Worm (Caenorhabditis elegans) whole organism, young adult: ENCODE measurements around the gene F58B3.6.

Source experiments
- C06A6.2 ChIP-seq: fragments of 200-800 bp; sonication (Bioruptor generic); conservative IDR thresholded peaks from 2 replicates; pipeline ENCODE4 v1.3.6; 2022; ENCODE audit warnings: missing genetic modification characterization, missing compliant biosample characterization
- F22D6.2 ChIP-seq: sonication (generic microtip); optimal IDR thresholded peaks from 2 replicates; lab custom pipeline; 2016; ENCODE audit warnings: mild to moderate bottlenecking, missing genetic modification characterization, missing compliant biosample characterization
- F39B2.1 ChIP-seq: fragments of 200-800 bp; sonication (Bioruptor generic); IDR thresholded peaks from 2 replicates; pipeline ENCODE4 v1.3.6; 2022; ENCODE audit warnings: missing genetic modification reagents, missing genetic modification characterization, missing compliant biosample characterization
- F49E8.2 ChIP-seq: sonication (generic microtip); optimal IDR thresholded peaks from 3 replicates; lab custom pipeline; 2017; ENCODE audit warnings: missing genetic modification characterization, mild to moderate bottlenecking, missing compliant biosample characterization, antibody characterized with exemption, moderate library complexity; ENCODE audit not compliant: insufficient read depth
- F57A8.1 ChIP-seq: fragments of 200-800 bp; sonication (Bioruptor generic); optimal IDR thresholded peaks from 2 replicates; lab custom pipeline; 2018; ENCODE audit warnings: mild to moderate bottlenecking, missing genetic modification characterization, moderate library complexity, missing compliant biosample characterization
- T07F8.4 ChIP-seq: sonication (generic microtip); optimal IDR thresholded peaks from 2 replicates; lab custom pipeline; 2016; ENCODE audit warnings: mild to moderate bottlenecking, missing genetic modification characterization, moderate library complexity, missing compliant biosample characterization
- T26A5.8 ChIP-seq: sonication (generic microtip); optimal IDR thresholded peaks from 2 replicates; lab custom pipeline; 2016; ENCODE audit warnings: missing genetic modification characterization, missing compliant biosample characterization
- Y53F4B.3 ChIP-seq: fragments of 200-800 bp; sonication (Bioruptor generic); IDR thresholded peaks from 2 replicates; pipeline ENCODE4 v1.3.6; 2022; ENCODE audit warnings: missing genetic modification reagents, missing genetic modification characterization, missing compliant biosample characterization
- Y53G8AR.9 ChIP-seq: fragments of 200-800 bp; sonication (Bioruptor generic); conservative IDR thresholded peaks from 2 replicates; pipeline ENCODE4 v1.3.6; 2022; ENCODE audit warnings: missing genetic modification reagents, missing genetic modification characterization, missing compliant biosample characterization
- Y79H2A.3 ChIP-seq: fragments of 200-800 bp; sonication (Bioruptor generic); conservative IDR thresholded peaks from 2 replicates; pipeline ENCODE4 v1.3.6; 2022; ENCODE audit warnings: missing genetic modification reagents, missing genetic modification characterization, missing compliant biosample characterization
- Y95B8A.8 ChIP-seq: fragments of 200-800 bp; sonication (Bioruptor generic); IDR thresholded peaks from 2 replicates; pipeline ENCODE4 v1.3.6; 2022; ENCODE audit warnings: missing genetic modification reagents, missing genetic modification characterization, missing compliant biosample characterization
- aptf-2 ChIP-seq: fragments of 200-800 bp; sonication (Bioruptor generic); conservative IDR thresholded peaks from 2 replicates; pipeline ENCODE4 v1.3.6; 2022; ENCODE audit warnings: missing genetic modification reagents, missing genetic modification characterization, missing compliant biosample characterization
- attf-5 ChIP-seq: fragments of 200-800 bp; sonication (Bioruptor generic); optimal IDR thresholded peaks from 2 replicates; lab custom pipeline; 2018; ENCODE audit warnings: mild to moderate bottlenecking, missing genetic modification characterization, missing compliant biosample characterization
- cebp-2 ChIP-seq: fragments of 200-800 bp; sonication (Bioruptor generic); IDR thresholded peaks from 2 replicates; pipeline ENCODE4 v1.3.6; 2022; ENCODE audit warnings: missing genetic modification characterization, missing compliant biosample characterization
- ceh-58 ChIP-seq: fragments of 200-800 bp; sonication (Bioruptor generic); IDR thresholded peaks from 2 replicates; pipeline ENCODE4 v1.3.6; 2022; ENCODE audit warnings: missing genetic modification characterization, missing compliant biosample characterization
- ceh-91 ChIP-seq: fragments of 200-800 bp; sonication (Bioruptor generic); IDR thresholded peaks from 2 replicates; pipeline ENCODE4 v1.3.6; 2022; ENCODE audit warnings: missing genetic modification reagents, missing genetic modification characterization, missing compliant biosample characterization
- die-1 ChIP-seq: sonication (generic microtip); optimal IDR thresholded peaks from 2 replicates; lab custom pipeline; 2016; ENCODE audit warnings: missing genotype, mild to moderate bottlenecking, missing genetic modification characterization, missing compliant biosample characterization
- egl-18 ChIP-seq: fragments of 200-800 bp; sonication (Bioruptor generic); IDR thresholded peaks from 2 replicates; pipeline ENCODE4 v1.3.6; 2022; ENCODE audit warnings: missing genetic modification reagents, missing genetic modification characterization, missing compliant biosample characterization
- ets-4 ChIP-seq: fragments of 200-800 bp; sonication (Bioruptor generic); optimal IDR thresholded peaks from 2 replicates; lab custom pipeline; 2018; ENCODE audit warnings: mild to moderate bottlenecking, missing genetic modification characterization, missing compliant biosample characterization
- fkh-3 ChIP-seq: sonication (generic microtip); optimal IDR thresholded peaks from 2 replicates; lab custom pipeline; 2016; ENCODE audit warnings: mild to moderate bottlenecking, missing genetic modification characterization, missing compliant biosample characterization
- hrde-1 ChIP-seq: sonication (generic microtip); optimal IDR thresholded peaks from 2 replicates; lab custom pipeline; 2016; ENCODE audit warnings: missing genetic modification characterization, mild to moderate bottlenecking, missing compliant biosample characterization, moderate library complexity, missing genotype, missing genetic modification reagents, borderline replicate concordance
- hsf-1 ChIP-seq: fragments of 200-800 bp; sonication (Bioruptor generic); IDR thresholded peaks from 2 replicates; pipeline ENCODE4 v1.3.6; 2022; ENCODE audit warnings: missing genetic modification reagents, missing genetic modification characterization, missing compliant biosample characterization
- lin-54 ChIP-seq: fragments of 200-800 bp; sonication (Bioruptor generic); optimal IDR thresholded peaks from 2 replicates; lab custom pipeline; 2018; ENCODE audit warnings: mild to moderate bottlenecking, missing genetic modification characterization, missing compliant biosample characterization
- madf-8 ChIP-seq: fragments of 200-800 bp; sonication (Bioruptor generic); conservative IDR thresholded peaks from 2 replicates; pipeline ENCODE4 v1.3.6; 2022; ENCODE audit warnings: missing genetic modification reagents, missing genetic modification characterization, missing compliant biosample characterization
- nfyb-1 ChIP-seq: fragments of 200-800 bp; sonication (Bioruptor generic); IDR thresholded peaks from 2 replicates; pipeline ENCODE4 v1.3.6; 2022; ENCODE audit warnings: missing genetic modification reagents, missing genetic modification characterization, missing compliant biosample characterization
- nhr-120 ChIP-seq: fragments of 200-800 bp; sonication (Bioruptor generic); IDR thresholded peaks from 2 replicates; pipeline ENCODE4 v1.3.6; 2022; ENCODE audit warnings: missing genetic modification characterization, missing compliant biosample characterization
- nhr-179 ChIP-seq: sonication (generic microtip); optimal IDR thresholded peaks from 2 replicates; lab custom pipeline; 2016; ENCODE audit warnings: mild to moderate bottlenecking, missing genetic modification characterization, missing compliant biosample characterization
- nhr-27 ChIP-seq: fragments of 200-800 bp; sonication (Bioruptor generic); optimal IDR thresholded peaks from 2 replicates; lab custom pipeline; 2018; ENCODE audit warnings: mild to moderate bottlenecking, missing genetic modification characterization, moderate library complexity, missing compliant biosample characterization
- nhr-90 ChIP-seq: sonication (generic microtip); optimal IDR thresholded peaks from 2 replicates; lab custom pipeline; 2016; ENCODE audit warnings: missing genotype, mild to moderate bottlenecking, missing genetic modification characterization, missing compliant biosample characterization
- rcor-1 ChIP-seq: fragments of 200-800 bp; sonication (Bioruptor generic); IDR thresholded peaks from 2 replicates; pipeline ENCODE4 v1.3.6; 2022; ENCODE audit warnings: missing genetic modification reagents, missing genetic modification characterization, missing compliant biosample characterization
- rec-8 ChIP-seq, 2 experiments: sonication (generic microtip); optimal IDR thresholded peaks; 2 replicates each; lab custom pipeline; 2016; ENCODE audit warnings: mild to moderate bottlenecking in 2 of 2, missing genetic modification characterization in 2 of 2, missing genetic modification reagents in 2 of 2, missing genotype in 2 of 2, missing biosample characterization in 1 of 2, missing compliant biosample characterization in 1 of 2, moderate library complexity in 1 of 2
- sdz-38 ChIP-seq: sonication (generic microtip); optimal IDR thresholded peaks from 2 replicates; lab custom pipeline; 2016; ENCODE audit warnings: missing genotype, missing genetic modification characterization, missing compliant biosample characterization
- tlf-1 ChIP-seq: fragments of 200-800 bp; sonication (Bioruptor generic); optimal IDR thresholded peaks from 2 replicates; lab custom pipeline; 2018; ENCODE audit warnings: mild to moderate bottlenecking, missing genetic modification characterization, missing compliant biosample characterization
- zim-3 ChIP-seq: sonication (generic microtip); optimal IDR thresholded peaks from 2 replicates; lab custom pipeline; 2017; ENCODE audit warnings: mild to moderate bottlenecking, missing genetic modification characterization, moderate library complexity, missing compliant biosample characterization
- ztf-25 ChIP-seq: fragments of 200-800 bp; sonication (Bioruptor generic); IDR thresholded peaks from 2 replicates; pipeline ENCODE4 v1.3.6; 2022; ENCODE audit warnings: missing genetic modification reagents, missing genetic modification characterization, missing compliant biosample characterization

F58B3.6 gene

ce11 chrIV:11668001-11668400 lies 31.6 kb downstream of the F58B3.6 start, which contains the start of gene atg-4.2:
Gene atg-4.2 (plus strand): TSS chrIV:11668024.
- no peak for TF ChIP-seq hsf-1 (GFP tag; lab: Robert Waterston, UW)
- no peak for TF ChIP-seq rec-8 (tag; optimal IDR thresholded peaks at IDR 0.05; lab: Kevin White, UChicago)
- no peak for TF ChIP-seq Y95B8A.8 (GFP tag; lab: Robert Waterston, UW)
- TF ChIP-seq C06A6.2 = no peak
- TF ChIP-seq F49E8.2 (tag; lab: Kevin White, UChicago) = no peak
- TF ChIP-seq ceh-91 (GFP tag; lab: Robert Waterston, UW) = no peak
- TF ChIP-seq sdz-38 = no peak
- TF ChIP-seq nhr-120 (GFP tag; lab: Robert Waterston, UW) = no peak
- TF ChIP-seq T26A5.8 (tag; lab: Kevin White, UChicago) = no peak
- TF ChIP-seq nfyb-1 (GFP tag; lab: Robert Waterston, UW) = no peak
- no peak for TF ChIP-seq tlf-1
- no peak for TF ChIP-seq Y53F4B.3 (GFP tag; lab: Robert Waterston, UW)
- no peak for TF ChIP-seq ztf-25 (GFP tag; lab: Robert Waterston, UW)
- no peak for TF ChIP-seq nhr-179 (tag; lab: Kevin White, UChicago)
- TF ChIP-seq, all 124 proteins: peak for 0

- TF ChIP-seq Y79H2A.3 (GFP tag; lab: Robert Waterston, UW) (no peak), ets-4 (no peak), nhr-90 (tag; lab: Kevin White, UChicago) (no peak), F22D6.2 (tag; lab: Kevin White, UChicago) (no peak), lin-54 (no peak), aptf-2 (GFP tag; lab: Robert Waterston, UW) (no peak), cebp-2 (GFP tag; lab: Robert Waterston, UW) (no peak), die-1 (tag; lab: Kevin White, UChicago) (no peak), nhr-27 (tag; lab: Kevin White, UChicago) (no peak), attf-5 (no peak), F57A8.1 (no peak), Y53G8AR.9 (GFP tag; lab: Robert Waterston, UW) (no peak), F39B2.1 (no peak)
- TF ChIP-seq, all 124 proteins: peak for 0
Measured at ce11 chrIV:11673543-11673942, 37.1 kb downstream of the F58B3.6 start, which contains the start of gene inx-8. Gene inx-8 (plus strand): TSS chrIV:11673843.

ce11 chrIV:11676054-11676453 lies 39.6 kb downstream of the F58B3.6 start, which contains the start of gene inx-9:
Gene inx-9 (plus strand): TSS chrIV:11676354.
- no peak for TF ChIP-seq fkh-3 (tag; lab: Kevin White, UChicago)
- no peak for TF ChIP-seq Y53G8AR.9 (GFP tag; lab: Robert Waterston, UW)
- no peak for TF ChIP-seq ceh-58 (GFP tag; lab: Robert Waterston, UW)
- no peak for TF ChIP-seq hrde-1 (tag; lab: Kevin White, UChicago)
- no peak for TF ChIP-seq madf-8 (GFP tag; lab: Robert Waterston, UW)
- TF ChIP-seq cebp-2 (GFP tag; lab: Robert Waterston, UW) = no peak
- TF ChIP-seq zim-3 (tag; lab: Kevin White, UChicago) = no peak

ce11 chrIV:11681905-11682304 lies 45.5 kb downstream of the F58B3.6 start, which contains the start of gene ZK792.4:
Gene ZK792.4 (minus strand): TSS chrIV:11682005.
- TF ChIP-seq nhr-120 (GFP tag; lab: Robert Waterston, UW) = no peak
- no peak for TF ChIP-seq T07F8.4 (tag; lab: Kevin White, UChicago)
- no peak for TF ChIP-seq F39B2.1
- TF ChIP-seq rcor-1 = no peak
- TF ChIP-seq egl-18 = no peak
- TF ChIP-seq Y95B8A.8 (GFP tag; lab: Robert Waterston, UW) = no peak
- TF ChIP-seq, all 124 proteins: peak for 0
